Fruit fly (Drosophila melanogaster) whole organism, wandering third instar larva: Measurements from ENCODE around the gene Pp2A-29B.

Experiments
- Dfd ChIP-seq: fragments of >200 bp; optimal IDR thresholded peaks from 2 replicates; lab custom pipeline; 2017; ENCODE audit warnings: missing biosample characterization, missing genetic modification characterization
- Dif ChIP-seq: fragments of 200-275, 200-300 bp; sonication (Bioruptor generic); optimal IDR thresholded peaks from 2 replicates; lab custom pipeline; 2018; ENCODE audit warnings: missing biosample characterization, missing genetic modification characterization; ENCODE audit not compliant: partially characterized antibody
- HLH106 ChIP-seq: fragments of 200-800 bp; optimal IDR thresholded peaks from 3 replicates; lab custom pipeline; 2019; ENCODE audit warnings: missing biosample characterization, mild to moderate bottlenecking, missing genetic modification characterization, moderate library complexity

- TF ChIP-seq Dif (GFP tag; lab: Kevin White, UChicago) (no peak), Dfd (GFP tag; lab: Kevin White, UChicago) (no peak), HLH106 (tag; lab: Kevin White, UChicago) (no peak)
Measured at dm6 chr2L:8319858-8320525, 45.8 kb upstream of the Pp2A-29B start, which contains the start of the genes mtsh and strat.
